Fruit fly (Drosophila melanogaster) whole organism, larva: ENCODE measurements around the gene RpL3.

Experiments used
- noc ChIP-seq: fragments of 200-800 bp; sonication (Bioruptor generic); optimal IDR thresholded peaks from 3 replicates; lab custom pipeline; 2019; ENCODE audit warnings: missing biosample characterization, mild to moderate bottlenecking, missing genetic modification characterization, moderate library complexity

Gene RpL3

dm6 chr3R:11221437-11222230, at the start of gene RpL3, which contains the start of gene CG6693:
TSS of gene RpL3 (plus strand) at chr3R:11221894.
TSS of gene CG6693 (minus strand) at chr3R:11221639.
- TF ChIP-seq noc: peak; percentile 55

- no peak for TF ChIP-seq noc
These were observed 49.1 kb upstream of the RpL3 start, which contains the start of gene Ugt35A1 for dm6 chr3R:11172460-11173168. TSS of gene Ugt35A1 (minus strand) at chr3R:11172664.

dm6 chr3R:11173169-11173506, 48.6 kb upstream of the RpL3 start:
- peak; percentile 37 for TF ChIP-seq noc

dm6 chr3R:11175308-11175707, 46.4 kb upstream of the RpL3 start, which contains the start of the genes Ugt304A1 and Ugt303A1:
TSS of gene Ugt304A1 (minus strand) at chr3R:11175408.
TSS of gene Ugt303A1 (plus strand) at chr3R:11175529.
- no peak for TF ChIP-seq noc

- no peak for TF ChIP-seq noc
These were observed 45.9 kb upstream of the RpL3 start for dm6 chr3R:11175777-11176176.

- TF ChIP-seq noc: no peak
These were observed 44.1 kb upstream of the RpL3 start for dm6 chr3R:11177579-11177978.

- TF ChIP-seq noc: no peak
These were observed 43.4 kb upstream of the RpL3 start for dm6 chr3R:11178300-11178699.

- TF ChIP-seq noc: no peak
These were observed 25.9 kb upstream of the RpL3 start, which contains the start of gene CG18577 for dm6 chr3R:11195792-11196191. TSS of gene CG18577 (plus strand) at chr3R:11196092.

- peak; percentile 98 for TF ChIP-seq noc
These were observed 24.9 kb upstream of the RpL3 start for dm6 chr3R:11196648-11197388.

dm6 chr3R:11197389-11197716, 24.3 kb upstream of the RpL3 start, which contains the start of gene cu:
TSS of gene cu (plus strand) at chr3R:11197592.
- TF ChIP-seq noc: no peak

- TF ChIP-seq noc: peak; percentile 34
These were observed 23.6 kb upstream of the RpL3 start for dm6 chr3R:11198062-11198472.

dm6 chr3R:11199227-11199835, 22.4 kb upstream of the RpL3 start:
- TF ChIP-seq noc: peak; percentile 71

- TF ChIP-seq noc: no peak
These were observed 21.4 kb upstream of the RpL3 start for dm6 chr3R:11200042-11200884.

- peak; percentile 94 for TF ChIP-seq noc
These were observed 20.7 kb upstream of the RpL3 start for dm6 chr3R:11200885-11201421.

- TF ChIP-seq noc: no peak
These were observed 12.8 kb upstream of the RpL3 start for dm6 chr3R:11208766-11209331.
